ENCODE assay signal across 2 worm cellular contexts in genomic region chrIII:8899767-8900166, ce11.
A peak's percentile ranks its signal among the peaks of the same experiment; 100 is the strongest.
TF ChIP-seq lines count a peak whose summit lies in the region.

No protein-coding gene starts in this region.

TF ChIP-seq in whole organism, L1 larva, 84 proteins besides CTCF, POLR2A, EP300 and RAD21 (continued from another document):
- no peak for TF ChIP-seq pag-3 (tag; optimal IDR thresholded peaks at IDR 0.05; lab: Kevin White, UChicago; ENCODE audit: borderline replicate concordance, insufficient read depth)
- TF ChIP-seq zag-1 (tag; optimal IDR thresholded peaks at IDR 0.05; lab: Kevin White, UChicago): no peak
- TF ChIP-seq hlh-4 (tag; optimal IDR thresholded peaks at IDR 0.05; lab: Kevin White, UChicago): no peak
- peak; percentile 83 for TF ChIP-seq blmp-1 (tag; optimal IDR thresholded peaks at IDR 0.05; lab: Kevin White, UChicago)
- no peak for TF ChIP-seq fkh-10 (GFP tag; optimal IDR thresholded peaks at IDR 0.05; lab: Kevin White, UChicago)
- TF ChIP-seq skn-1 (tag; optimal IDR thresholded peaks at IDR 0.05; lab: Kevin White, UChicago): peak; percentile 50
- TF ChIP-seq dsc-1 (tag; optimal IDR thresholded peaks at IDR 0.05; lab: Kevin White, UChicago): peak; percentile 26
- TF ChIP-seq xbp-1 (tag; optimal IDR thresholded peaks at IDR 0.05; lab: Kevin White, UChicago): peak; percentile 38
- peak; percentile 50 for TF ChIP-seq nhr-20 (tag; optimal IDR thresholded peaks at IDR 0.05; lab: Kevin White, UChicago)
- peak; percentile 26 for TF ChIP-seq fkh-8 (tag; optimal IDR thresholded peaks at IDR 0.05; lab: Kevin White, UChicago)
- no peak for TF ChIP-seq ceh-82 (tag; optimal IDR thresholded peaks at IDR 0.05; lab: Kevin White, UChicago)
- TF ChIP-seq pqm-1 (tag; optimal IDR thresholded peaks at IDR 0.05; lab: Kevin White, UChicago): no peak
- peak; percentile 79 to 93 for TF ChIP-seq lsy-2 (tag; optimal IDR thresholded peaks at IDR 0.05; lab: Kevin White, UChicago)
- TF ChIP-seq F16B12.6 (tag; optimal IDR thresholded peaks at IDR 0.05; lab: Kevin White, UChicago): no peak
- no peak for TF ChIP-seq tlp-1 (tag; optimal IDR thresholded peaks at IDR 0.05; lab: Kevin White, UChicago)
- TF ChIP-seq egl-27 (tag; optimal IDR thresholded peaks at IDR 0.05; lab: Kevin White, UChicago): no peak
- TF ChIP-seq nhr-11 (tag; optimal IDR thresholded peaks at IDR 0.05; lab: Kevin White, UChicago): no peak
- TF ChIP-seq irx-1 (tag; optimal IDR thresholded peaks at IDR 0.05; lab: Kevin White, UChicago): peak; percentile 15
- no peak for TF ChIP-seq unc-130 (tag; optimal IDR thresholded peaks at IDR 0.05; lab: Kevin White, UChicago)
- peak; percentile 93 for TF ChIP-seq C04F5.9 (tag; optimal IDR thresholded peaks at IDR 0.05; lab: Kevin White, UChicago)
- peak; percentile 33 for TF ChIP-seq nhr-85 (tag; lab: Kevin White, UChicago)
- TF ChIP-seq nhr-19 (GFP tag; conservative IDR thresholded peaks at IDR 0.05; lab: Robert Waterston, UW): peak; percentile 61
- peak; percentile 76 to 89 for TF ChIP-seq lin-35 (GFP tag; optimal IDR thresholded peaks at IDR 0.05; lab: Kevin White, UChicago)
- no peak for TF ChIP-seq lir-3 (tag; optimal IDR thresholded peaks at IDR 0.05; lab: Kevin White, UChicago; ENCODE audit: poor library complexity)
- peak; percentile 46 for TF ChIP-seq swsn-7 (tag; optimal IDR thresholded peaks at IDR 0.05; lab: Kevin White, UChicago)
- peak; percentile 13 for TF ChIP-seq C16A3.4 (tag; optimal IDR thresholded peaks at IDR 0.05; lab: Kevin White, UChicago)
- TF ChIP-seq lin-13 (GFP tag; optimal IDR thresholded peaks at IDR 0.05; lab: Kevin White, UChicago): peak; percentile 18
- TF ChIP-seq tbx-2 (tag; optimal IDR thresholded peaks at IDR 0.05; lab: Kevin White, UChicago): peak; percentile 12
- TF ChIP-seq egl-13 (tag; optimal IDR thresholded peaks at IDR 0.05; lab: Kevin White, UChicago): no peak
- TF ChIP-seq snpc-4 (tag; optimal IDR thresholded peaks at IDR 0.05; lab: Kevin White, UChicago): peak; percentile 1
- no peak for TF ChIP-seq elt-2 (tag; optimal IDR thresholded peaks at IDR 0.05; lab: Kevin White, UChicago)
- peak; percentile 73 for TF ChIP-seq nhr-71 (tag; optimal IDR thresholded peaks at IDR 0.05; lab: Kevin White, UChicago)
- TF ChIP-seq efl-3 (GFP tag; optimal IDR thresholded peaks at IDR 0.05; lab: Kevin White, UChicago): no peak
- TF ChIP-seq isw-1 (GFP tag; IDR thresholded peaks at IDR 0.05; lab: Robert Waterston, UW): peak; percentile 51
- peak; percentile 58 for TF ChIP-seq snu-23 (GFP tag; optimal IDR thresholded peaks at IDR 0.05; lab: Kevin White, UChicago)
- TF ChIP-seq lin-15B (tag; optimal IDR thresholded peaks at IDR 0.05; lab: Kevin White, UChicago): peak; percentile 84
- TF ChIP-seq unc-30 (tag; optimal IDR thresholded peaks at IDR 0.05; lab: Kevin White, UChicago): no peak

TF ChIP-seq in whole organism, L4 larva, 104 proteins besides CTCF, POLR2A, EP300 and RAD21 (continued from another document):
- TF ChIP-seq skn-1 (tag; optimal IDR thresholded peaks at IDR 0.05; lab: Kevin White, UChicago) (no peak), R02D3.7 (tag; optimal IDR thresholded peaks at IDR 0.05; lab: Kevin White, UChicago) (no peak), mep-1 (tag; optimal IDR thresholded peaks at IDR 0.05; lab: Kevin White, UChicago) (peak; percentile 1), sdz-12 (GFP tag; optimal IDR thresholded peaks at IDR 0.05; lab: Kevin White, UChicago) (no peak), mes-2 (tag; optimal IDR thresholded peaks at IDR 0.05; lab: Kevin White, UChicago; ENCODE audit: poor library complexity, severe bottlenecking) (peak; percentile 60), Y48G9A.11 (GFP tag; IDR thresholded peaks at IDR 0.05; lab: Robert Waterston, UW) (peak; percentile 76), ztf-11 (tag; optimal IDR thresholded peaks at IDR 0.05; lab: Kevin White, UChicago) (no peak), F10B5.3 (tag; optimal IDR thresholded peaks at IDR 0.05; lab: Kevin White, UChicago) (no peak), unc-39 (tag; optimal IDR thresholded peaks at IDR 0.05; lab: Kevin White, UChicago) (no peak), unc-130 (GFP tag; optimal IDR thresholded peaks at IDR 0.05; lab: Kevin White, UChicago) (no peak), set-16 (GFP tag; IDR thresholded peaks at IDR 0.05; lab: Robert Waterston, UW) (no peak), ceh-32 (tag; optimal IDR thresholded peaks at IDR 0.05; lab: Kevin White, UChicago; ENCODE audit: poor library complexity) (no peak), mdl-1 (tag; optimal IDR thresholded peaks at IDR 0.05; lab: Kevin White, UChicago) (no peak), daf-16 (GFP tag; optimal IDR thresholded peaks at IDR 0.05; lab: Kevin White, UChicago) (no peak), daf-16 (tag; optimal IDR thresholded peaks at IDR 0.05; lab: Kevin White, UChicago) (no peak), cey-2 (tag; optimal IDR thresholded peaks at IDR 0.05; lab: Kevin White, UChicago; ENCODE audit: borderline replicate concordance, insufficient read depth) (no peak), jun-1 (tag; optimal IDR thresholded peaks at IDR 0.05; lab: Kevin White, UChicago) (no peak), dve-1 (tag; optimal IDR thresholded peaks at IDR 0.05; lab: Kevin White, UChicago; ENCODE audit: insufficient read depth) (peak; percentile 6), aly-2 (tag; optimal IDR thresholded peaks at IDR 0.05; lab: Kevin White, UChicago) (no peak), ceh-20 (GFP tag; IDR thresholded peaks at IDR 0.05; lab: Robert Waterston, UW) (no peak), lin-38 (GFP tag; IDR thresholded peaks at IDR 0.05; lab: Robert Waterston, UW) (0 out of 2 replicates have a peak, but pooled peaks have one; percentile 26), dmd-6 (GFP tag; IDR thresholded peaks at IDR 0.05; lab: Robert Waterston, UW) (no peak), Y5F2A.4 (GFP tag; optimal IDR thresholded peaks at IDR 0.05; lab: Kevin White, UChicago) (no peak), tra-1 (GFP tag; IDR thresholded peaks at IDR 0.05; lab: Robert Waterston, UW) (no peak), F49E8.2 (tag; optimal IDR thresholded peaks at IDR 0.05; lab: Kevin White, UChicago; ENCODE audit: borderline replicate concordance) (peak; percentile 10), nhr-41 (GFP tag; IDR thresholded peaks at IDR 0.05; lab: Robert Waterston, UW) (no peak), Y75B8A.6 (GFP tag; IDR thresholded peaks at IDR 0.05; lab: Robert Waterston, UW) (no peak), T20F7.1 (GFP tag; optimal IDR thresholded peaks at IDR 0.05; lab: Kevin White, UChicago) (peak; percentile 86), nhr-76 (tag; optimal IDR thresholded peaks at IDR 0.05; lab: Kevin White, UChicago) (no peak), daf-12 (tag; optimal IDR thresholded peaks at IDR 0.05; lab: Kevin White, UChicago) (no peak), ctbp-1 (GFP tag; IDR thresholded peaks at IDR 0.05; lab: Robert Waterston, UW) (no peak), nhr-77 (tag; optimal IDR thresholded peaks at IDR 0.05; lab: Kevin White, UChicago) (no peak), mdt-29 (GFP tag; IDR thresholded peaks at IDR 0.05; lab: Robert Waterston, UW) (no peak), attf-4 (tag; optimal IDR thresholded peaks at IDR 0.05; lab: Kevin White, UChicago) (no peak)
